Fruit fly (Drosophila melanogaster): ENCODE results near the gene beat-IIa.
A peak's percentile ranks its signal among the peaks of the same experiment; 100 is the strongest.

beat-IIa gene

DNA sequence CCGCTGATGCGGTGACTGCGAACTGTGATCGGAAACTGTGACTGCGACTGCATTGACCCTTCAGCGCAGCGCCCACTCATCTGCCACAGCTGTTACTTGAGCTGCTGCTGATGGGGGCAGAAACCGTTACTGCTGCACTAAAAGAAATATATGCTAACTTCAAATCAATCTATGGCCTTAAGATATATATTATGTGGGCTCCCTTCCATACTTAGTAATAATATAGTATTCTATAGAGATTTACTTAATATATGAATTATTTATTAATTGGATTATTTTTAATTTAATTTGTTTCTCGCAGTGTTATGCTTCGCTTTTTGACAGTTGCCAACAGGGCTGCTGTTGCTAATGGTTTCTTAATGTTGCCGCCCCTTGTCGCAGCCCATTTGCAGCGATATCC lies 13.1 kb upstream of the beat-IIa start:
- TF ChIP-seq svp (GFP tag) (peak; percentile 58), CG31627 (GFP tag; optimal IDR thresholded peaks at IDR 0.05) (no peak), fkh (GFP tag; optimal IDR thresholded peaks at IDR 0.05) (no peak), CG11294 (GFP tag; IDR thresholded peaks at IDR 0.05) (no peak), acj6 (GFP tag; optimal IDR thresholded peaks at IDR 0.05) (no peak), eg (GFP tag; IDR thresholded peaks at IDR 0.05) (0 out of 3 replicates have a peak, but pooled peaks have one; percentile 22)

DNA sequence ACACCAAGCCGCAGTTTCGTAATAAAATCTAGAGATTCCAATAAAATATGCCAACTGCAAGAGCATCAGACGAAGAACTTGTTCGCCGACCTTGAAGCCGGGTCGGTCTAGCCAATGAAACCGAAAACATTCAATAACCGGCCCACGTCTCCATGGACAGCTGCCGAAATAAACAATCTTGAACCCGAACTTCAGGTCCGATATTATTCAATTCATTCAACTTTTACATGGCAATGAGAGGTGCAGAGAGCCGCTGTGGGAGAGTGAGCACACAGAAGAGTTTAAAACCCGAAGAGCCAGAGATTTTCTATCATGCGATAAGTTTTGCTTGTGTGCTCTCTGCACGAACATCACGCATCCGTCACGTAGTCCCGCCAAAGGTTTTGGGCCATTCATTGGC lies 11.6 kb upstream of the beat-IIa start:
- TF ChIP-seq Ets96B (tag; optimal IDR thresholded peaks at IDR 0.05) (no peak), Blimp-1 (GFP tag; optimal IDR thresholded peaks at IDR 0.05) (peak; percentile 9), Hr39 (GFP tag; optimal IDR thresholded peaks at IDR 0.05) (no peak)

DNA sequence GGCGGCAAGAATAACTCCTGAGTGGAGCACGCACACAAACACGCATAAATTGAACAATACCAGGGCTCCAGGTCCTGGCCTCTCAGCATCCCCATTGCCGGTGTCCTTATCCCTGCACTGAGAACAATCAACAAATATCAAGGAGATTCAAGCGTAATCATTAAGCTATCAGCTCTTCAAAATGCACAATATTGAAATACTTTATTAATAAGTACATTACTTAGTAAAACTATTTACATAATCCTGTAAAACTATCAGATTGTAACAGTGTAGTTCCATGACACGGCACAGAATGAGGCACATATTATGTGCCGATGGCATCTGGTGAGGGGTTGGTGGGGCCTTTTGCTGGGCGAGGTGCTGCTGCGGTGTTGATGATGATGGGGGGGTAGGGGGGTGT lies 5.2 kb upstream of the beat-IIa start:
- no peak for TF ChIP-seq topi (GFP tag; optimal IDR thresholded peaks at IDR 0.05)
- no peak for TF ChIP-seq svp (GFP tag)
- TF ChIP-seq CG11762 (GFP tag; optimal IDR thresholded peaks at IDR 0.05; ENCODE audit: insufficient read depth): no peak
- TF ChIP-seq CG32006 (GFP tag; optimal IDR thresholded peaks at IDR 0.05): peak; percentile 38
- TF ChIP-seq Sox102F (GFP tag; optimal IDR thresholded peaks at IDR 0.05): no peak
- TF ChIP-seq Hr38 (GFP tag; optimal IDR thresholded peaks at IDR 0.05): no peak
- TF ChIP-seq CG1621 (tag; optimal IDR thresholded peaks at IDR 0.05): no peak
- TF ChIP-seq CG6792 (GFP tag; optimal IDR thresholded peaks at IDR 0.05): no peak
- no peak for TF ChIP-seq Met (GFP tag; optimal IDR thresholded peaks at IDR 0.05)
- no peak for TF ChIP-seq Hr4 (GFP tag; optimal IDR thresholded peaks at IDR 0.05)
- peak; percentile 16; the same call in 1 of the 2 replicates for TF ChIP-seq CG11294 (GFP tag; IDR thresholded peaks at IDR 0.05)
- no peak for TF ChIP-seq CG4318 (GFP tag; optimal IDR thresholded peaks at IDR 0.05)
- TF ChIP-seq CG8632 (GFP tag; optimal IDR thresholded peaks at IDR 0.05): no peak
- TF ChIP-seq eg (GFP tag; IDR thresholded peaks at IDR 0.05): peak; percentile 55; the same call in 2 of the 3 replicates
- TF ChIP-seq CG6163 (GFP tag; IDR thresholded peaks at IDR 0.05): 0 out of 3 replicates have a peak, but pooled peaks have one; percentile 36
- peak; percentile 53; the same call in 1 of the 3 replicates for TF ChIP-seq CG8119 (GFP tag; IDR thresholded peaks at IDR 0.05)
- no peak for TF ChIP-seq acj6 (GFP tag; optimal IDR thresholded peaks at IDR 0.05)
- peak; percentile 23 for TF ChIP-seq Ets96B (tag; optimal IDR thresholded peaks at IDR 0.05)
- TF ChIP-seq CG10669 (GFP tag; optimal IDR thresholded peaks at IDR 0.05): peak; percentile 4
- TF ChIP-seq salr (GFP tag; optimal IDR thresholded peaks at IDR 0.05): no peak
- TF ChIP-seq CG6276 (GFP tag; optimal IDR thresholded peaks at IDR 0.05): peak; percentile 12
- peak; percentile 35; the same call in 1 of the 2 replicates for TF ChIP-seq CG15336 (GFP tag; IDR thresholded peaks at IDR 0.05)
- no peak for TF ChIP-seq spab (GFP tag; optimal IDR thresholded peaks at IDR 0.05)

DNA sequence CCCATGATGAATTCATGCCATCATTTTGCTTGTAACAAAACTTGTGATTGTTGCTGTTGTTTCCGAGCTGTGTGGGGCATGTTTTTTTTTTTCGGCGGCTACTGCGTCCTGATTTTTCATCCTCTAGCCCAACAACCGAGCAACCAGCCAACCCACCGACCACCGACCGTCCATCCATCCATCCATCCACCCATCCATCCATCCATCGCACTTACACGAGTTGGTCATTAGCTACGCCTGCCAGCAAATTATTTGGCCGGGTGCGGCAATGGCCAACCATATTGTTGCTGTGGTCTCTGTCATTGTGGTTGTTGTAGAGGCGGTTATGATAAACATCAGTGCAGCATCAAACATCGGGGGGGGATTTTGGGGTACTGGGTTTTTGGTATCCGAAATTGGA lies 6.5 kb downstream of the beat-IIa start:
- TF ChIP-seq Eip93F (GFP tag; optimal IDR thresholded peaks at IDR 0.05) (no peak), spab (GFP tag; optimal IDR thresholded peaks at IDR 0.05) (no peak), CG34406 (GFP tag; optimal IDR thresholded peaks at IDR 0.05) (no peak), Sox14 (GFP tag; optimal IDR thresholded peaks at IDR 0.05) (no peak), CG6276 (GFP tag; optimal IDR thresholded peaks at IDR 0.05) (no peak), achi (GFP tag; optimal IDR thresholded peaks at IDR 0.05) (no peak), CG6792 (GFP tag; optimal IDR thresholded peaks at IDR 0.05) (no peak), CG15336 (GFP tag; IDR thresholded peaks at IDR 0.05) (no peak)

dm6 chr3R:17346212-17346611 lies 19.7 kb downstream of the beat-IIa start:
- TF ChIP-seq Eip78C (GFP tag): peak; percentile 38
- TF ChIP-seq CG6792 (GFP tag; optimal IDR thresholded peaks at IDR 0.05): no peak
- TF ChIP-seq ss (GFP tag; optimal IDR thresholded peaks at IDR 0.05): no peak
